Worm (Caenorhabditis elegans) whole organism, late embryonic: Measurements from ENCODE around the gene pot-2.

ENCODE experiments used
- C08G9.2 ChIP-seq: sonication (generic microtip); optimal IDR thresholded peaks from 2 replicates; lab custom pipeline; 2016; ENCODE audit warnings: mild to moderate bottlenecking, missing genetic modification characterization, moderate library complexity, missing compliant biosample characterization
- C38D4.7 ChIP-seq: fragments of 200-800 bp; sonication (Bioruptor generic); optimal IDR thresholded peaks from 2 replicates; lab custom pipeline; 2018; ENCODE audit warnings: mild to moderate bottlenecking, missing genetic modification characterization, moderate library complexity, missing compliant biosample characterization
- K02D7.2 ChIP-seq: sonication (generic microtip); optimal IDR thresholded peaks from 2 replicates; lab custom pipeline; 2017; ENCODE audit warnings: mild to moderate bottlenecking, missing genetic modification characterization, missing compliant biosample characterization
- ceh-18 ChIP-seq: sonication (generic microtip); optimal IDR thresholded peaks from 2 replicates; lab custom pipeline; 2016; ENCODE audit warnings: missing genetic modification characterization, missing compliant biosample characterization
- ceh-24 ChIP-seq: sonication (generic microtip); optimal IDR thresholded peaks from 2 replicates; lab custom pipeline; 2016; ENCODE audit warnings: mild to moderate bottlenecking, missing genetic modification characterization, missing compliant biosample characterization
- ceh-30 ChIP-seq: fragments of 150-350 bp; optimal IDR thresholded peaks from 2 replicates; lab custom pipeline; 2014; ENCODE audit warnings: missing biosample characterization, missing genetic modification characterization
- ceh-31 ChIP-seq: sonication (generic microtip); optimal IDR thresholded peaks from 2 replicates; lab custom pipeline; 2016; ENCODE audit warnings: missing genetic modification characterization, missing compliant biosample characterization
- ceh-34 ChIP-seq: sonication (generic microtip); optimal IDR thresholded peaks from 2 replicates; lab custom pipeline; 2016; ENCODE audit warnings: mild to moderate bottlenecking, missing genetic modification characterization, missing compliant biosample characterization
- ceh-45 ChIP-seq: fragments of 200-800 bp; sonication (Bioruptor generic); IDR thresholded peaks from 2 replicates; pipeline ENCODE4 v1.3.6; 2022; ENCODE audit warnings: missing genetic modification reagents, missing genetic modification characterization, missing compliant biosample characterization
- ceh-48 ChIP-seq: sonication (generic microtip); optimal IDR thresholded peaks from 2 replicates; lab custom pipeline; 2016; ENCODE audit warnings: missing genetic modification characterization, inconsistent platforms, missing compliant biosample characterization
- ceh-9 ChIP-seq: sonication (generic microtip); optimal IDR thresholded peaks from 2 replicates; lab custom pipeline; 2016; ENCODE audit warnings: mild to moderate bottlenecking, missing genetic modification characterization, inconsistent platforms, missing compliant biosample characterization
- dve-1 ChIP-seq: sonication (generic microtip); optimal IDR thresholded peaks from 2 replicates; lab custom pipeline; 2017; ENCODE audit warnings: antibody characterized with exemption, mild to moderate bottlenecking, missing genetic modification characterization, missing compliant biosample characterization
- elt-4 ChIP-seq: sonication (generic microtip); optimal IDR thresholded peaks from 2 replicates; lab custom pipeline; 2016; ENCODE audit warnings: missing genetic modification characterization, missing compliant biosample characterization
- fax-1 ChIP-seq: sonication (generic microtip); optimal IDR thresholded peaks from 2 replicates; lab custom pipeline; 2016; ENCODE audit warnings: missing genotype, missing genetic modification characterization, missing compliant biosample characterization
- fkh-10 ChIP-seq: fragments of 150-350 bp; optimal IDR thresholded peaks from 2 replicates; lab custom pipeline; 2014; ENCODE audit warnings: missing biosample characterization, missing genetic modification reagents, missing genetic modification characterization
- hlh-15 ChIP-seq: sonication (generic microtip); optimal IDR thresholded peaks from 2 replicates; lab custom pipeline; 2016; ENCODE audit warnings: missing genetic modification characterization, missing compliant biosample characterization
- hlh-30 ChIP-seq: sonication (generic microtip); optimal IDR thresholded peaks from 2 replicates; lab custom pipeline; 2017; ENCODE audit warnings: antibody characterized with exemption, missing genetic modification characterization, missing compliant biosample characterization; ENCODE audit not compliant: insufficient read depth
- hlh-8 ChIP-seq: sonication (generic microtip); optimal IDR thresholded peaks from 2 replicates; lab custom pipeline; 2016; ENCODE audit warnings: missing genotype, missing genetic modification characterization, missing compliant biosample characterization
- lim-6 ChIP-seq: sonication (generic microtip); optimal IDR thresholded peaks from 2 replicates; lab custom pipeline; 2016; ENCODE audit warnings: missing genetic modification characterization, missing compliant biosample characterization
- mec-3 ChIP-seq: sonication (generic microtip); optimal IDR thresholded peaks from 2 replicates; lab custom pipeline; 2016; ENCODE audit warnings: borderline replicate concordance, missing genetic modification characterization, missing compliant biosample characterization
- nfya-1 ChIP-seq: sonication (generic microtip); optimal IDR thresholded peaks from 2 replicates; lab custom pipeline; 2017; ENCODE audit warnings: missing genetic modification characterization, mild to moderate bottlenecking, missing compliant biosample characterization, antibody characterized with exemption, moderate library complexity
- pha-4 ChIP-seq: fragments of 150-350 bp; optimal IDR thresholded peaks from 2 replicates; lab custom pipeline; 2018; ENCODE audit warnings: missing biosample characterization, missing genetic modification reagents, missing genetic modification characterization
- pros-1 ChIP-seq: fragments of 150-350 bp; optimal IDR thresholded peaks from 2 replicates; lab custom pipeline; 2014; ENCODE audit warnings: missing biosample characterization, missing genetic modification reagents, missing genetic modification characterization
- rnt-1 ChIP-seq: sonication (generic microtip); optimal IDR thresholded peaks from 2 replicates; lab custom pipeline; 2016; ENCODE audit warnings: missing genetic modification characterization, missing compliant biosample characterization
- sox-4 ChIP-seq: sonication (generic microtip); optimal IDR thresholded peaks from 2 replicates; lab custom pipeline; 2017; ENCODE audit warnings: mild to moderate bottlenecking, missing genetic modification characterization, inconsistent platforms, missing compliant biosample characterization
- syd-9 ChIP-seq: sonication (generic microtip); optimal IDR thresholded peaks from 2 replicates; lab custom pipeline; 2016; ENCODE audit warnings: mild to moderate bottlenecking, missing genetic modification characterization, moderate library complexity, missing compliant biosample characterization
- tbx-7 ChIP-seq: sonication (generic microtip); optimal IDR thresholded peaks from 2 replicates; lab custom pipeline; 2016; ENCODE audit warnings: missing genotype, missing genetic modification characterization, missing compliant biosample characterization
- ttx-3 ChIP-seq: sonication (generic microtip); optimal IDR thresholded peaks from 2 replicates; lab custom pipeline; 2016; ENCODE audit warnings: missing genetic modification reagents, missing genetic modification characterization, missing compliant biosample characterization
- unc-3 ChIP-seq, 2 experiments: fragments of 200-800 bp in 1 of 2; sonication (Bioruptor generic) in 1 of 2; sonication (generic microtip) in 1 of 2; conservative IDR thresholded peaks in 1 of 2; optimal IDR thresholded peaks in 1 of 2; 2 replicates each; pipeline versions ENCODE4 v1.3.6 to Lab custom; 2016 to 2022; ENCODE audit warnings: missing compliant biosample characterization in 2 of 2, missing genetic modification characterization in 2 of 2, missing genetic modification reagents in 1 of 2
- unc-86 ChIP-seq: sonication (generic microtip); optimal IDR thresholded peaks from 2 replicates; lab custom pipeline; 2016; ENCODE audit warnings: missing genetic modification characterization, missing compliant biosample characterization

The pot-2 gene

DNA sequence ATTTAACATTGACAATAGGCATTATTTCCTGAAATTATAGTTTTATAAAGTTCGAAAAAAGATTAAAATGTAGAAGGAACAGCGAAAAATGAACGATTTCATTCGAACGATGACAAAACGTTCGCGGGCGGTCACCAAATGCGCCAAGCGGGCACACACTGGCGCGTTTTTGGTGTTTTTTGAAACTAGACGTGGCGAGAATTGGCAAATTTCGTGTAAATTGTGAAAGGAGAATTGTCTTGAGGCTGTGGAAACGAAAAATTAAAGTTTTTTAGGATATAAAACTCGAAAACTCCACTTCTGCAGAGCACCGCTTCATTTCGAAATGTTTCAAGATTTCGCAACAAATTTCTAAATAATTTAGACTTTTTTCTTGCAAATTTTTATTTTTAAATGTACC, 35.3 kb upstream of the pot-2 start, which contains the start of gene usp-14:
Gene usp-14, minus strand, starts transcription at position 28 of the 400 bp plus-strand sequence.
- TF ChIP-seq pros-1 (tag; lab: Kevin White, UChicago) (no peak), mec-3 (tag; lab: Kevin White, UChicago) (no peak), ceh-9 (tag; lab: Kevin White, UChicago) (no peak), lim-6 (tag; lab: Kevin White, UChicago) (no peak), fax-1 (tag; lab: Kevin White, UChicago) (no peak), ceh-31 (tag; lab: Kevin White, UChicago) (peak; percentile 25), nfya-1 (no peak), ttx-3 (tag; lab: Kevin White, UChicago) (no peak), ceh-18 (tag; lab: Kevin White, UChicago) (no peak)

DNA sequence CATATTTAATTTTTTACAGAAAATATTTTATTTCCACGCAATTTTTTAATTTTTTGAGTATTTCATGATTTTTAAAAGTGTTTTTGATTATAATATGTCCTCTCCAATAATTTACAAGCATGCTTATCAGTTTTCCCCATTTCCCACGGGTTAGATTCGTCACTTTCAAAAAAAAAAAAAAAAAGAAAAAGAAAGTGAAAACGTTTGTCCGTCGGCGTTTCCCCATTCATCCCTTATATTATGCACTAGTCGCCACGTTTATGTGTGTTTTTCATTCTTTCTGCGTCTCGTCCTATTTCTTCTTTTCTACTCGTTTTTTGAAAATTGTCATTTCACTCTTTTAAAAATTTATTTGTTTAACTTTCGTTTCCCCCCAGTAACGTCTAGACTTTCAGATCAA, 34.6 kb upstream of the pot-2 start, which contains the start of gene vnut-1:
Gene vnut-1, plus strand, starts transcription at position 396 of the 400 bp plus-strand sequence.
- TF ChIP-seq nfya-1 (peak; percentile 4), C08G9.2 (tag; lab: Kevin White, UChicago) (no peak)
- TF ChIP-seq, all 69 proteins: peak for 1

DNA sequence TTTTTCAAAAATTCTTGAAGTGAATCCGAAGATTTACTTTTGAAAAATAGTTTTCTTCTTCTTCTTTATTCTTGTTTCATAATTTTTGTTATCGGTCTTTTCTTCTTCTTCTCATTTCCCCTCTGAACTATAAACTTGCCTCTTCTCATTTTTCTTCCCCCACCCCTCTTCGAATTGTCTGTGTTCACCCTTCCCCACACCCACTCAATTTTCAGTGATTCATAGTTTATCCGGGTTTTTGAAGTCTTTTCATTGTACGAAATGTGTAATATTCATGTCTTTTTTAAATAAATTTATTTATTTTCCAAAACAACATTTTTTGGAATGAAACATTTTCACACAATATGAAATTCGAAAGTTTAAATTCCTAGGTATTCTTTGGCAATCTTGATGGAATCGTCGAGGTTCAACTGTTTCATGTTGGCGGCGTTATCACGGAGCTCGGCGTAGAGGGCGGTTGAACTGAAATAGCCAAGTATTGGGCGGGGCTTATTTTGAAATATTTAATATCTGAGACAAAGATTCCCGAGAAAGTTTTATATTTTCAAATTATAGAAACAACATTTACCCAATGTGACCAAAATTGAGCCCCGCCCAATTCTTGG, 31.3 kb upstream of the pot-2 start:
- TF ChIP-seq hlh-15 (tag; lab: Kevin White, UChicago) = no peak
- no peak for TF ChIP-seq fax-1 (tag; lab: Kevin White, UChicago)
- TF ChIP-seq syd-9 (tag; lab: Kevin White, UChicago) = no peak
- no peak for TF ChIP-seq mec-3 (tag; lab: Kevin White, UChicago)
- no peak for TF ChIP-seq C08G9.2 (tag; lab: Kevin White, UChicago)
- TF ChIP-seq hlh-8 (tag; lab: Kevin White, UChicago) = no peak
- no peak for TF ChIP-seq ceh-48 (tag; lab: Kevin White, UChicago)
- TF ChIP-seq K02D7.2 (tag; lab: Kevin White, UChicago) = no peak
- TF ChIP-seq ttx-3 (tag; lab: Kevin White, UChicago) = no peak
- TF ChIP-seq unc-86 (tag; lab: Kevin White, UChicago) = no peak
- TF ChIP-seq ceh-31 (tag; lab: Kevin White, UChicago) = no peak
- TF ChIP-seq fkh-10 (GFP tag; lab: Kevin White, UChicago) = no peak
- no peak for TF ChIP-seq ceh-30 (tag; lab: Kevin White, UChicago)

DNA sequence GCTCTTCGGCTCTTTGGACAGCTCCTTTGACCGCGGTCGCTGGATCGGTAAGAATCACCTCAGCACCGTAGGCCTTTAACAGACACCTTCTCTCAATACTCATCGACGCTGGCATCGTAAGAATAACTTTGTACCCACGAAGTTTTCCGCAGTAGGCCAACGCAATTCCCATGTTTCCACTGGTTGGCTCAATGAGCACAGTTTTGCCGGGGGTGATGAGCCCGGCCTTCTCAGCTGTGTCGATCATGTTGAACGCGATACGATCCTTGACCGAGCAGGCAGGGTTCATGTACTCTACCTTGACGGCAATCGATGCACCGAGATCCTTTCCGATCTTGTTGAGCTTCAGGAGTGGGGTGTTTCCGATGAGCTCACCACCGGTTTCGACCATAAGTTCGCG, 30.0 kb upstream of the pot-2 start:
- TF ChIP-seq ceh-45 (GFP tag; lab: Robert Waterston, UW) (no peak), ceh-24 (tag; lab: Kevin White, UChicago) (no peak), ceh-34 (no peak), pros-1 (tag; lab: Kevin White, UChicago) (no peak), rnt-1 (tag; lab: Kevin White, UChicago) (no peak), unc-86 (tag; lab: Kevin White, UChicago) (no peak), unc-3 (GFP tag; conservative IDR thresholded peaks at IDR 0.05; lab: Robert Waterston, UW) (no peak), unc-3 (tag; optimal IDR thresholded peaks at IDR 0.05; lab: Kevin White, UChicago) (no peak), elt-4 (tag; lab: Kevin White, UChicago) (no peak), hlh-15 (tag; lab: Kevin White, UChicago) (no peak), ttx-3 (tag; lab: Kevin White, UChicago) (no peak)

DNA sequence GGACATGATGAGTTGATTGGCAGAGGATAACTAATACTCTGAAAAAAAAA, 29.7 kb upstream of the pot-2 start, which contains the start of gene cysl-2:
Gene cysl-2, minus strand, starts transcription at position 38 of the 50 bp plus-strand sequence.
- TF ChIP-seq mec-3 (tag; lab: Kevin White, UChicago) = no peak
- TF ChIP-seq pha-4 (tag; lab: Kevin White, UChicago) = no peak
- TF ChIP-seq dve-1 (tag; lab: Kevin White, UChicago) = no peak
- no peak for TF ChIP-seq hlh-8 (tag; lab: Kevin White, UChicago)
- no peak for TF ChIP-seq fkh-10 (GFP tag; lab: Kevin White, UChicago)
- TF ChIP-seq sox-4 (tag; lab: Kevin White, UChicago) = no peak
- TF ChIP-seq tbx-7 (tag; lab: Kevin White, UChicago) = no peak
- TF ChIP-seq C38D4.7 (GFP tag; lab: Kevin White, UChicago) = no peak
- no peak for TF ChIP-seq hlh-30 (tag; lab: Kevin White, UChicago)
